Fruit fly (Drosophila melanogaster) whole organism, prepupa: ENCODE data around the gene CG4666.

Source experiments
- CG10631 ChIP-seq: fragments of 200-800 bp; sonication (Bioruptor generic); optimal IDR thresholded peaks from 2 replicates; lab custom pipeline; 2016; ENCODE audit warnings: missing biosample characterization, missing genetic modification characterization
- CG11902 ChIP-seq: fragments of 200-800 bp; sonication (Bioruptor generic); optimal IDR thresholded peaks from 3 replicates; lab custom pipeline; 2016; ENCODE audit warnings: missing biosample characterization, missing genetic modification characterization
- CG15336 ChIP-seq: fragments of 200-800 bp; sonication (Bioruptor generic); IDR thresholded peaks from 2 replicates; pipeline ENCODE4 v1.3.6; 2022; ENCODE audit warnings: missing biosample characterization, missing genetic modification characterization
- CG16779 ChIP-seq: fragments of 200-800 bp; sonication (Bioruptor generic); optimal IDR thresholded peaks from 3 replicates; lab custom pipeline; 2017; ENCODE audit warnings: missing biosample characterization, mild to moderate bottlenecking, missing genetic modification characterization
- CG32006 ChIP-seq: fragments of 200-800 bp; sonication (Bioruptor generic); optimal IDR thresholded peaks from 3 replicates; lab custom pipeline; 2017; ENCODE audit warnings: missing biosample characterization, mild to moderate bottlenecking, missing genetic modification characterization
- CG34406 ChIP-seq: fragments of 200-800 bp; sonication (Bioruptor generic); optimal IDR thresholded peaks from 3 replicates; lab custom pipeline; 2016; ENCODE audit warnings: missing biosample characterization, missing genetic modification characterization
- CG3919 ChIP-seq: fragments of 200-800 bp; sonication (Bioruptor generic); optimal IDR thresholded peaks from 3 replicates; lab custom pipeline; 2016; ENCODE audit warnings: missing biosample characterization, missing genetic modification characterization
- CG6276 ChIP-seq: fragments of 200-800 bp; sonication (Bioruptor generic); optimal IDR thresholded peaks from 2 replicates; lab custom pipeline; 2017; ENCODE audit warnings: missing biosample characterization, mild to moderate bottlenecking, missing genetic modification characterization
- CG6854 ChIP-seq: fragments of 200-800 bp; sonication (Bioruptor generic); optimal IDR thresholded peaks from 2 replicates; lab custom pipeline; 2017; ENCODE audit warnings: missing biosample characterization, mild to moderate bottlenecking, missing genetic modification characterization
- CG7368 ChIP-seq: fragments of 200-800 bp; sonication (Bioruptor generic); optimal IDR thresholded peaks from 3 replicates; lab custom pipeline; 2016; ENCODE audit warnings: missing biosample characterization, missing genetic modification characterization
- CG8119 ChIP-seq: fragments of 200-800 bp; sonication (Bioruptor generic); IDR thresholded peaks from 3 replicates; pipeline ENCODE4 v1.3.6; 2022; ENCODE audit warnings: missing biosample characterization, missing genetic modification characterization
- CG8319 ChIP-seq: fragments of 200-800 bp; sonication (Bioruptor generic); optimal IDR thresholded peaks from 3 replicates; lab custom pipeline; 2016; ENCODE audit warnings: missing biosample characterization, missing genetic modification characterization
- CG8632 ChIP-seq: fragments of 200-800 bp; sonication (Bioruptor generic); optimal IDR thresholded peaks from 3 replicates; lab custom pipeline; 2016; ENCODE audit warnings: missing biosample characterization, missing genetic modification characterization
- CG9139 ChIP-seq: fragments of 200-800 bp; sonication (Bioruptor generic); optimal IDR thresholded peaks from 3 replicates; lab custom pipeline; 2017; ENCODE audit warnings: missing biosample characterization, mild to moderate bottlenecking, missing genetic modification characterization
- Eip75B ChIP-seq: fragments of 200-800 bp; sonication (Bioruptor generic); optimal IDR thresholded peaks from 3 replicates; lab custom pipeline; 2016; ENCODE audit warnings: missing biosample characterization, missing genetic modification characterization
- Eip78C ChIP-seq: fragments of 200-800 bp; sonication (Bioruptor generic); peaks from one replicate; lab custom pipeline; 2016; ENCODE audit warnings: missing biosample characterization, missing genetic modification characterization
- Eip93F ChIP-seq: fragments of 200-800 bp; sonication (Bioruptor generic); optimal IDR thresholded peaks from 2 replicates; lab custom pipeline; 2016; ENCODE audit warnings: missing biosample characterization, mild to moderate bottlenecking, missing genetic modification characterization
- Ets21C ChIP-seq: fragments of 200-800 bp; sonication (Bioruptor generic); optimal IDR thresholded peaks from 3 replicates; lab custom pipeline; 2016; ENCODE audit warnings: missing biosample characterization, missing genetic modification characterization
- Hr39 ChIP-seq: fragments of 200-800 bp; sonication (Bioruptor generic); optimal IDR thresholded peaks from 2 replicates; lab custom pipeline; 2016; ENCODE audit warnings: missing biosample characterization, missing genetic modification characterization
- Hr4 ChIP-seq: fragments of 200-800 bp; sonication (Bioruptor generic); optimal IDR thresholded peaks from 3 replicates; lab custom pipeline; 2016; ENCODE audit warnings: missing biosample characterization, missing genetic modification characterization
- OdsH ChIP-seq: fragments of 200-800 bp; sonication (Bioruptor generic); optimal IDR thresholded peaks from 3 replicates; lab custom pipeline; 2016; ENCODE audit warnings: missing biosample characterization, missing genetic modification characterization
- Sox102F ChIP-seq: fragments of 200-800 bp; sonication (Bioruptor generic); optimal IDR thresholded peaks from 2 replicates; lab custom pipeline; 2016; ENCODE audit warnings: missing biosample characterization, mild to moderate bottlenecking, missing genetic modification characterization
- Sox14 ChIP-seq: fragments of 200-800 bp; sonication (Bioruptor generic); optimal IDR thresholded peaks from 3 replicates; lab custom pipeline; 2016; ENCODE audit warnings: missing biosample characterization, missing genetic modification characterization
- Sox15 ChIP-seq: fragments of 200-800 bp; sonication (Bioruptor generic); optimal IDR thresholded peaks from 3 replicates; lab custom pipeline; 2016; ENCODE audit warnings: missing biosample characterization, missing genetic modification characterization
- acj6 ChIP-seq: fragments of 200-800 bp; sonication (Bioruptor generic); optimal IDR thresholded peaks from 3 replicates; lab custom pipeline; 2016; ENCODE audit warnings: missing biosample characterization, missing genetic modification characterization
- dac ChIP-seq: fragments of 200-800 bp; sonication (Bioruptor generic); optimal IDR thresholded peaks from 2 replicates; lab custom pipeline; 2017; ENCODE audit warnings: missing biosample characterization, mild to moderate bottlenecking, missing genetic modification characterization
- dsx ChIP-seq: fragments of 200-800 bp; optimal IDR thresholded peaks from 3 replicates; lab custom pipeline; 2019; ENCODE audit warnings: missing biosample characterization, mild to moderate bottlenecking, missing genetic modification characterization, moderate library complexity; ENCODE audit not compliant: poor library complexity, severe bottlenecking
- esn ChIP-seq: fragments of 200-800 bp; sonication (Bioruptor generic); optimal IDR thresholded peaks from 2 replicates; lab custom pipeline; 2016; ENCODE audit warnings: missing biosample characterization, mild to moderate bottlenecking, missing genetic modification characterization, moderate library complexity
- fd59A ChIP-seq: fragments of 200-800 bp; sonication (Bioruptor generic); optimal IDR thresholded peaks from 2 replicates; lab custom pipeline; 2017; ENCODE audit warnings: missing biosample characterization, mild to moderate bottlenecking, missing genetic modification characterization, missing genetic modification reagents
- fd85E ChIP-seq: fragments of 200-800 bp; sonication (Bioruptor generic); optimal IDR thresholded peaks from 3 replicates; lab custom pipeline; 2016; ENCODE audit warnings: missing biosample characterization, missing genetic modification characterization
- lz ChIP-seq: fragments of 200-800 bp; sonication (Bioruptor generic); optimal IDR thresholded peaks from 3 replicates; lab custom pipeline; 2016; ENCODE audit warnings: missing biosample characterization, missing genetic modification characterization
- net ChIP-seq: fragments of 200-800 bp; sonication (Bioruptor generic); optimal IDR thresholded peaks from 3 replicates; lab custom pipeline; 2016; ENCODE audit warnings: missing biosample characterization, missing genetic modification characterization
- pdm3 ChIP-seq: fragments of 200-800 bp; sonication (Bioruptor generic); optimal IDR thresholded peaks from 3 replicates; lab custom pipeline; 2016; ENCODE audit warnings: missing biosample characterization, missing genetic modification characterization
- salr ChIP-seq, 2 experiments: fragments of 200-800 bp; sonication (Bioruptor generic); optimal IDR thresholded peaks; 3 replicates each; lab custom pipeline; 2016 to 2018; ENCODE audit warnings: missing biosample characterization in 2 of 2, missing genetic modification characterization in 2 of 2, mild to moderate bottlenecking in 1 of 2
- spab ChIP-seq: fragments of 200-800 bp; sonication (Bioruptor generic); optimal IDR thresholded peaks from 2 replicates; lab custom pipeline; 2017; ENCODE audit warnings: missing biosample characterization, mild to moderate bottlenecking, missing genetic modification characterization, missing genetic modification reagents
- ss ChIP-seq, 2 experiments: fragments of 200-800 bp; sonication (Bioruptor generic); optimal IDR thresholded peaks; 2 replicates in 1 of 2; 3 replicates in 1 of 2; lab custom pipeline; 2017 to 2018; ENCODE audit warnings: mild to moderate bottlenecking in 2 of 2, missing biosample characterization in 2 of 2, missing genetic modification characterization in 2 of 2, moderate library complexity in 1 of 2
- svp ChIP-seq: fragments of 200-800 bp; sonication (Bioruptor generic); peaks from one replicate; lab custom pipeline; 2016; ENCODE audit warnings: missing biosample characterization, missing genetic modification characterization
- topi ChIP-seq: fragments of 200-800 bp; sonication (Bioruptor generic); optimal IDR thresholded peaks from 3 replicates; lab custom pipeline; 2016; ENCODE audit warnings: missing biosample characterization, missing genetic modification characterization
- vri ChIP-seq: fragments of 200-800 bp; sonication (Bioruptor generic); optimal IDR thresholded peaks from 3 replicates; lab custom pipeline; 2016; ENCODE audit warnings: missing biosample characterization, mild to moderate bottlenecking, missing genetic modification characterization

CG4666 gene

DNA sequence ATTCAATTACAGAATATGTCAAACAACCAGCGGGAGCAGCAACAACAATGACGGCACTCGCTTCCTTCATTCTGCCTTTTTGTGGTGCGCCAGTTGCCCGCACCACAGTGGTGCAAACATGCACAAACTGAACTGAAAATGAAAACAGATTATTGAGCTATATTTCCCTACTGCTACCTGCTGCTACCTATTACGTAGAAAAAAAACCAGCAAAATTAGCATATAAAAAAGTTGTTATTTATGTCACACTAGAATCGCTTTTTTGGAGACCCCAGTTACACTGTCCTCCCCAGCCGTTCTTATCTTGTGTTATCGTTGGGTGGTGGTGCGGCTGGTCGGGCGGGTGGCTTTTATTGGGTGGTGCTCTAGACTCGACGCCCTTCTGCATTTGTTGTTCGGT, 20.0 kb upstream of the CG4666 start (continued):
- TF ChIP-seq salr (GFP tag; optimal IDR thresholded peaks at IDR 0.05; lab: Kevin White, UChicago) (no peak), lz (GFP tag; lab: Kevin White, UChicago) (peak; percentile 74), svp (peak; percentile 90), Sox15 (peak; percentile 52), pdm3 (GFP tag; lab: Kevin White, UChicago) (peak; percentile 68), Ets21C (GFP tag; lab: Kevin White, UChicago) (peak; percentile 68), acj6 (GFP tag; lab: Kevin White, UChicago) (peak; percentile 64), CG8632 (GFP tag; lab: Kevin White, UChicago) (peak; percentile 48), dsx (GFP tag; lab: Kevin White, UChicago) (peak; percentile 43), ss (GFP tag; optimal IDR thresholded peaks at IDR 0.05; lab: Kevin White, UChicago) (peak in 1 of 2 experiments; percentile 25), topi (GFP tag; lab: Kevin White, UChicago) (peak; percentile 74), CG16779 (no peak), CG15336 (GFP tag; lab: Robert Waterston, UW) (peak; percentile 53; the same call in 1 of the 2 replicates), Sox102F (peak; percentile 67), Hr4 (peak; percentile 47), Sox14 (GFP tag; lab: Kevin White, UChicago) (peak; percentile 72), fd59A (GFP tag; lab: Kevin White, UChicago) (peak; percentile 57), Eip78C (peak; percentile 89), CG34406 (GFP tag; lab: Kevin White, UChicago) (peak; percentile 47), CG6276 (GFP tag; lab: Kevin White, UChicago) (peak; percentile 20), OdsH (peak; percentile 70), CG9139 (GFP tag; lab: Kevin White, UChicago) (peak; percentile 6), CG8119 (GFP tag; lab: Robert Waterston, UW) (peak; percentile 57; the same call in 2 of the 3 replicates)

DNA sequence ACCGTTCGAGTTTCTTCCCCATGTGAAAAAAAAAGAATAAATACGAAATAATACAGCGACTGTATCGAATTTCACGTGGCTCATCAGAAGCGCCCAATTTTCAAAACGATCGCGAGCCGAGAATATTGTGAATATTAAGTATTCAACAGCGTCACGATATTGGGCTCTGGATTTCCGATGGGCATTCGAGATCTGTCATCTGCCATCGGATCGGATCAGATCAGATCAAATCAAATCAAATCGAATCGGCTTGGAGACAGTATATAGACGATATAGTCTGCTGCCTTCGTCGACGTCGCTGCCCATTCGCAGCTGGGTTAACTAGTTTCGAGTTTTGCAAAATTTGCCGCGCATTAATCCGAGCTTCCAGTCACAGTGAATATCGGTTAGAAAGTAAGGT, 17.0 kb upstream of the CG4666 start:
- no peak for TF ChIP-seq Eip93F (GFP tag; lab: Kevin White, UChicago)
- no peak for TF ChIP-seq fd59A (GFP tag; lab: Kevin White, UChicago)
- TF ChIP-seq spab, result no peak
- no peak for TF ChIP-seq ss (GFP tag; optimal IDR thresholded peaks at IDR 0.05; lab: Kevin White, UChicago)
- TF ChIP-seq Hr39, result no peak
- no peak for TF ChIP-seq Sox102F
- no peak for TF ChIP-seq esn
- no peak for TF ChIP-seq CG16779
- TF ChIP-seq pdm3 (GFP tag; lab: Kevin White, UChicago), result no peak
- TF ChIP-seq CG10631 (GFP tag; lab: Kevin White, UChicago), result no peak
- TF ChIP-seq net (GFP tag; lab: Kevin White, UChicago), result no peak
- no peak for TF ChIP-seq Eip75B (GFP tag; lab: Kevin White, UChicago)
- no peak for TF ChIP-seq dac (GFP tag; lab: Kevin White, UChicago)
- no peak for TF ChIP-seq CG7368 (GFP tag; lab: Kevin White, UChicago)
- TF ChIP-seq OdsH, result no peak
- no peak for TF ChIP-seq vri (GFP tag; lab: Kevin White, UChicago)
- no peak for TF ChIP-seq CG11902 (GFP tag; lab: Kevin White, UChicago)

DNA sequence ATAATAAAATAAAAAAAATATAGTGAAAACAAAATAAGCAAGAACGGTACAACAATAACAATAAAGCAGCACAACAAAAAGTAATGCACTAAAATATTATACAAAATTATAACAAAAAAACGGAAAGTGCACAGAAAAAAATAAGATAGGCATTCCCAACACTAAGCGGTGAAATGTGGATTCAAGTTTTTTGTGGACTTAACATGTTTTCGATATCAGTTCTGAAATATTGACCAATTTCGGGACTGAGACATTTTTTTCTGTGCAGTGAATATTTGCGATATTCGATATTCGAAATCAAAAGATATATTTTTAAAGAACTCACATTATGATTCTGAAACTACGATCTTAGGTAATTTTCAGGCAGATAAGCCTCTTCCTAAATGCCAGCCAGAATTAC, 16.5 kb upstream of the CG4666 start:
- TF ChIP-seq CG8319 (GFP tag; lab: Kevin White, UChicago) (no peak), Eip78C (peak; percentile 63), CG3919 (GFP tag; lab: Kevin White, UChicago) (peak; percentile 2), svp (peak; percentile 56), CG6854 (no peak)

DNA sequence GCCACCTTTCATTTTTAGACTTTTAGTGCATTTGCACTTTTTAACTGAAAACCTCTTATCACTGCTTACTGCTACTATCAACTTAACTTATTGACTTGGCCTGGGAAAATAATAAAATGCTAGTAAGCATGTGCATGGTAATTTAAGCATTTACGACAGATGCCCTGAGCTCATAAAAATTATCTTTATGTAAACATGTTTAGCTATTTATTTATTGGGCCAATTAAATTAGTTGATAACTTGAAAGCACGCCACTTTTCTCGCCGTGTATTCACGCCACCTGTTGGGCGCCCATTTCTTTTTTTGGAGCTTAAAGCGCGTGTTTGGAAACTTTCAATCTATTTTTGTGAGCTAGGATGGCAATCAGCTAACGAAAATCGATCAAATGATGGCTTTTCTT, 14.6 kb upstream of the CG4666 start:
- TF ChIP-seq Hr4, result peak; percentile 45
- TF ChIP-seq Eip78C, result peak; percentile 65
- no peak for TF ChIP-seq net (GFP tag; lab: Kevin White, UChicago)
- no peak for TF ChIP-seq fd85E (GFP tag; lab: Kevin White, UChicago)
- TF ChIP-seq svp, result peak; percentile 24
- TF ChIP-seq CG3919 (GFP tag; lab: Kevin White, UChicago), result peak; percentile 0
- TF ChIP-seq CG32006 (GFP tag; lab: Kevin White, UChicago), result peak; percentile 45
